Worm (Caenorhabditis elegans) whole organism, late embryonic: ENCODE results near the gene srx-111.

ENCODE experiments used
- K09A11.1 ChIP-seq: sonication (generic microtip); optimal IDR thresholded peaks from 2 replicates; lab custom pipeline; 2017; ENCODE audit warnings: antibody characterized with exemption, mild to moderate bottlenecking, missing genetic modification characterization, missing compliant biosample characterization; ENCODE audit not compliant: insufficient read depth
- ceh-48 ChIP-seq: sonication (generic microtip); optimal IDR thresholded peaks from 2 replicates; lab custom pipeline; 2016; ENCODE audit warnings: missing genetic modification characterization, inconsistent platforms, missing compliant biosample characterization
- hlh-6 ChIP-seq: sonication (generic microtip); optimal IDR thresholded peaks from 2 replicates; lab custom pipeline; 2016; ENCODE audit warnings: missing genotype, missing genetic modification characterization, missing compliant biosample characterization
- pax-1 ChIP-seq: fragments of 150-350 bp; optimal IDR thresholded peaks from 2 replicates; lab custom pipeline; 2014; ENCODE audit warnings: missing biosample characterization, missing genetic modification characterization
- syd-9 ChIP-seq: sonication (generic microtip); optimal IDR thresholded peaks from 2 replicates; lab custom pipeline; 2016; ENCODE audit warnings: mild to moderate bottlenecking, missing genetic modification characterization, moderate library complexity, missing compliant biosample characterization
- ttx-3 ChIP-seq: sonication (generic microtip); optimal IDR thresholded peaks from 2 replicates; lab custom pipeline; 2016; ENCODE audit warnings: missing genetic modification reagents, missing genetic modification characterization, missing compliant biosample characterization

srx-111 gene

ce11 chrII:3808643-3809042, 51.0 kb downstream of the srx-111 start:
- TF ChIP-seq syd-9 (tag; lab: Kevin White, UChicago), result no peak
- TF ChIP-seq pax-1, result no peak
- TF ChIP-seq K09A11.1, result no peak
- TF ChIP-seq hlh-6 (tag; lab: Kevin White, UChicago), result no peak
- TF ChIP-seq ceh-48, result no peak
- TF ChIP-seq ttx-3 (tag; lab: Kevin White, UChicago), result no peak
- TF ChIP-seq, all 69 proteins: peak for 0
